Worm (Caenorhabditis elegans) whole organism, L1 larva: ENCODE measurements around the gene rpn-9.

Experiments used
- C04F5.9 ChIP-seq: sonication (generic microtip); optimal IDR thresholded peaks from 2 replicates; lab custom pipeline; 2016; ENCODE audit warnings: missing genetic modification characterization, missing compliant biosample characterization
- Y116A8C.19 ChIP-seq: sonication (generic microtip); optimal IDR thresholded peaks from 2 replicates; lab custom pipeline; 2016; ENCODE audit warnings: missing compliant biosample characterization, missing genetic modification characterization, borderline replicate concordance
- aly-2 ChIP-seq: fragments of 150-350 bp; optimal IDR thresholded peaks from 2 replicates; lab custom pipeline; 2014; ENCODE audit warnings: missing biosample characterization, missing genetic modification characterization
- blmp-1 ChIP-seq: fragments of 150-350 bp; optimal IDR thresholded peaks from 2 replicates; lab custom pipeline; 2014; ENCODE audit warnings: missing biosample characterization, missing genetic modification characterization
- ceh-63 ChIP-seq: fragments of 200-800 bp; sonication (Bioruptor generic); optimal IDR thresholded peaks from 2 replicates; lab custom pipeline; 2018; ENCODE audit warnings: mild to moderate bottlenecking, missing genetic modification characterization, missing compliant biosample characterization
- ceh-88 ChIP-seq: fragments of 200-800 bp; sonication (Bioruptor generic); IDR thresholded peaks from 2 replicates; pipeline ENCODE4 v1.3.6; 2022; ENCODE audit warnings: missing genetic modification characterization, missing compliant biosample characterization
- ces-1 ChIP-seq: fragments of 150-350 bp; optimal IDR thresholded peaks from 2 replicates; lab custom pipeline; 2014; ENCODE audit warnings: missing biosample characterization, missing genetic modification reagents, missing genetic modification characterization
- dsc-1 ChIP-seq: sonication (generic microtip); optimal IDR thresholded peaks from 2 replicates; lab custom pipeline; 2016; ENCODE audit warnings: mild to moderate bottlenecking, missing genetic modification characterization, missing compliant biosample characterization
- egl-13 ChIP-seq: sonication (generic microtip); optimal IDR thresholded peaks from 2 replicates; lab custom pipeline; 2016; ENCODE audit warnings: missing genotype, missing genetic modification reagents, missing genetic modification characterization, missing compliant biosample characterization
- elt-2 ChIP-seq: sonication (generic microtip); optimal IDR thresholded peaks from 2 replicates; lab custom pipeline; 2016; ENCODE audit warnings: missing genetic modification characterization, mild to moderate bottlenecking, inconsistent platforms, missing compliant biosample characterization, missing genetic modification reagents
- elt-3 ChIP-seq, 6 experiments: fragments of 150-350 bp in 1 of 6; sonication (generic microtip); optimal IDR thresholded peaks; 2 replicates each; lab custom pipeline; 2017 to 2018; ENCODE audit warnings: missing biosample characterization in 6 of 6, missing genetic modification characterization in 6 of 6, inconsistent platforms in 1 of 6
- fkh-10 ChIP-seq: sonication (generic microtip); optimal IDR thresholded peaks from 2 replicates; lab custom pipeline; 2017; ENCODE audit warnings: missing biosample characterization, missing genetic modification reagents, missing genetic modification characterization
- fkh-4 ChIP-seq: sonication (generic microtip); optimal IDR thresholded peaks from 2 replicates; lab custom pipeline; 2016; ENCODE audit warnings: missing compliant biosample characterization, missing genetic modification characterization, borderline replicate concordance
- fkh-8 ChIP-seq: sonication (generic microtip); optimal IDR thresholded peaks from 2 replicates; lab custom pipeline; 2016; ENCODE audit warnings: mild to moderate bottlenecking, missing genetic modification characterization, missing compliant biosample characterization
- fos-1 ChIP-seq: fragments of 150-350 bp; optimal IDR thresholded peaks from 2 replicates; lab custom pipeline; 2014; ENCODE audit warnings: missing biosample characterization, missing genetic modification characterization
- hlh-17 ChIP-seq: fragments of 200-800 bp; sonication (Bioruptor generic); optimal IDR thresholded peaks from 2 replicates; lab custom pipeline; 2018; ENCODE audit warnings: missing genetic modification characterization, mild to moderate bottlenecking, missing compliant biosample characterization, moderate library complexity, borderline replicate concordance
- irx-1 ChIP-seq: sonication (generic microtip); optimal IDR thresholded peaks from 2 replicates; lab custom pipeline; 2016; ENCODE audit warnings: missing genetic modification characterization, missing compliant biosample characterization
- lin-13 ChIP-seq: fragments of 150-350 bp; optimal IDR thresholded peaks from 2 replicates; lab custom pipeline; 2014; ENCODE audit warnings: missing biosample characterization, missing genetic modification reagents, missing genetic modification characterization
- lin-14 ChIP-seq: fragments of 200-800 bp; sonication (Bioruptor generic); optimal IDR thresholded peaks from 2 replicates; lab custom pipeline; 2018; ENCODE audit warnings: mild to moderate bottlenecking, missing genetic modification characterization, moderate library complexity, missing compliant biosample characterization
- lin-39 ChIP-seq: fragments of 150-350 bp; optimal IDR thresholded peaks from 2 replicates; lab custom pipeline; 2014; ENCODE audit warnings: missing biosample characterization, missing genetic modification reagents, missing genetic modification characterization
- lsy-2 ChIP-seq, 2 experiments: fragments of 150-350 bp; optimal IDR thresholded peaks; 2 replicates each; lab custom pipeline; 2014; ENCODE audit warnings: missing biosample characterization in 2 of 2, missing genetic modification characterization in 2 of 2
- mab-9 ChIP-seq: fragments of 200-800 bp; sonication (Bioruptor generic); IDR thresholded peaks from 2 replicates; pipeline ENCODE4 v1.3.6; 2022; ENCODE audit warnings: missing genetic modification reagents, missing genetic modification characterization, missing compliant biosample characterization
- mdl-1 ChIP-seq, 2 experiments: fragments of 150-350 bp; optimal IDR thresholded peaks; 2 replicates each; lab custom pipeline; 2014 to 2017; ENCODE audit warnings: missing biosample characterization in 2 of 2, missing genetic modification characterization in 2 of 2, inconsistent platforms in 1 of 2
- mep-1 ChIP-seq: fragments of 150-350 bp; optimal IDR thresholded peaks from 2 replicates; lab custom pipeline; 2014; ENCODE audit warnings: missing biosample characterization, missing genetic modification characterization
- nhr-19 ChIP-seq: fragments of 200-800 bp; sonication (Bioruptor generic); conservative IDR thresholded peaks from 2 replicates; pipeline ENCODE4 v1.3.6; 2022; ENCODE audit warnings: missing genetic modification characterization, missing compliant biosample characterization
- nhr-28 ChIP-seq: fragments of 150-350 bp; optimal IDR thresholded peaks from 2 replicates; lab custom pipeline; 2014; ENCODE audit warnings: missing biosample characterization, missing genetic modification characterization
- nhr-71 ChIP-seq: sonication (generic microtip); optimal IDR thresholded peaks from 2 replicates; lab custom pipeline; 2016; ENCODE audit warnings: mild to moderate bottlenecking, missing genetic modification characterization, moderate library complexity, missing compliant biosample characterization
- nhr-76 ChIP-seq: sonication (generic microtip); optimal IDR thresholded peaks from 2 replicates; lab custom pipeline; 2017; ENCODE audit warnings: missing biosample characterization, missing genetic modification characterization
- nhr-77 ChIP-seq: fragments of 150-350 bp; optimal IDR thresholded peaks from 2 replicates; lab custom pipeline; 2014; ENCODE audit warnings: missing biosample characterization, missing genetic modification characterization
- nhr-90 ChIP-seq: sonication (generic microtip); optimal IDR thresholded peaks from 2 replicates; lab custom pipeline; 2016; ENCODE audit warnings: mild to moderate bottlenecking, missing genetic modification characterization, missing compliant biosample characterization; ENCODE audit not compliant: poor library complexity
- pag-3 ChIP-seq: sonication (generic microtip); optimal IDR thresholded peaks from 2 replicates; lab custom pipeline; 2017; ENCODE audit warnings: missing genetic modification characterization, mild to moderate bottlenecking, missing compliant biosample characterization, antibody characterized with exemption, borderline replicate concordance; ENCODE audit not compliant: insufficient read depth
- pqm-1 ChIP-seq: sonication (generic microtip); optimal IDR thresholded peaks from 3 replicates; lab custom pipeline; 2017; ENCODE audit warnings: missing biosample characterization, missing genetic modification characterization
- sox-4 ChIP-seq: sonication (generic microtip); optimal IDR thresholded peaks from 2 replicates; lab custom pipeline; 2016; ENCODE audit warnings: missing genetic modification characterization, missing compliant biosample characterization
- sptf-1 ChIP-seq: fragments of 150-350 bp; optimal IDR thresholded peaks from 2 replicates; lab custom pipeline; 2014; ENCODE audit warnings: missing biosample characterization, missing genetic modification characterization
- sup-37 ChIP-seq: fragments of 200-800 bp; sonication (Bioruptor generic); optimal IDR thresholded peaks from 2 replicates; lab custom pipeline; 2018; ENCODE audit warnings: mild to moderate bottlenecking, missing genetic modification characterization, missing compliant biosample characterization
- unc-130 ChIP-seq: fragments of 150-350 bp; optimal IDR thresholded peaks from 2 replicates; lab custom pipeline; 2017; ENCODE audit warnings: missing biosample characterization, missing genetic modification characterization, inconsistent platforms
- unc-62 ChIP-seq: fragments of 150-350 bp; optimal IDR thresholded peaks from 2 replicates; lab custom pipeline; 2014; ENCODE audit warnings: missing biosample characterization, missing genetic modification reagents, missing genetic modification characterization
- zag-1 ChIP-seq: fragments of 150-350 bp; optimal IDR thresholded peaks from 2 replicates; lab custom pipeline; 2014; ENCODE audit warnings: missing biosample characterization, missing genetic modification characterization
- ztf-11 ChIP-seq, 2 experiments: sonication (generic microtip); optimal IDR thresholded peaks; 2 replicates each; lab custom pipeline; 2016 to 2017; ENCODE audit warnings: missing genetic modification characterization in 2 of 2, missing biosample characterization in 1 of 2, missing compliant biosample characterization in 1 of 2
- ztf-4 ChIP-seq: fragments of 150-350 bp; optimal IDR thresholded peaks from 2 replicates; lab custom pipeline; 2014; ENCODE audit warnings: missing biosample characterization, missing genetic modification characterization

Gene rpn-9

ce11 chrII:11261173-11261572 lies 22.5 kb upstream of the rpn-9 start, which contains the start of gene T05B9.1:
Gene T05B9.1 (minus strand): TSS chrII:11261192.
- TF ChIP-seq fkh-8 (tag; lab: Kevin White, UChicago) = no peak
- TF ChIP-seq ztf-11 (tag; optimal IDR thresholded peaks at IDR 0.05; lab: Kevin White, UChicago) = no peak
- no peak for TF ChIP-seq lin-13 (GFP tag; lab: Kevin White, UChicago)
- no peak for TF ChIP-seq unc-130
- TF ChIP-seq lsy-2 (tag; optimal IDR thresholded peaks at IDR 0.05; lab: Kevin White, UChicago) = no peak
- TF ChIP-seq nhr-28 (tag; lab: Kevin White, UChicago) = no peak
- no peak for TF ChIP-seq ceh-88 (GFP tag; lab: Robert Waterston, UW)
- no peak for TF ChIP-seq Y116A8C.19 (tag; lab: Kevin White, UChicago)
- TF ChIP-seq unc-62 (GFP tag; lab: Kevin White, UChicago) = no peak
- TF ChIP-seq elt-2 (tag; lab: Kevin White, UChicago) = no peak
- TF ChIP-seq C04F5.9 (tag; lab: Kevin White, UChicago) = no peak
- TF ChIP-seq pqm-1 = no peak
- TF ChIP-seq nhr-76 = no peak
- no peak for TF ChIP-seq ztf-4 (tag; lab: Kevin White, UChicago)
- TF ChIP-seq, all 84 proteins: peak for 0

DNA sequence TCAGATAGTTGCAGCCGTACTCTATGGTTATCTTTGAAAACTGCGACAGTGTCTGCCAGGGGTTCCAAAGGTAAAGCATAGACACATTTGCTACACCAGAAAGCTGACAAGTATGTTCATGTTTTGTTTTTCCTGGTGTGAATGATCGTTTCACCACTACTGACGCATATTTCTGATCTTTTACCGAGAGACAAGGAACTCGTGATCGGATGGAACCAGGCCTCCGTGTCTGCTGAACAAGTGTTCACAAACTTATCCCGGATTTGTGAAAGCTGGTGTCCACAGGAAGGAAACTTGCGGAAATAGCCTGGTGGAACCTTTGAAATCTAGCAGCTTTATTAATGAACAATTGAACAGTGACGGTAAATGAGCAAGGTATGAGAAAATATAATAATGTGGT lies 21.0 kb upstream of the rpn-9 start:
- no peak for TF ChIP-seq ces-1 (GFP tag; lab: Kevin White, UChicago)
- TF ChIP-seq irx-1 (tag; lab: Kevin White, UChicago) = no peak
- no peak for TF ChIP-seq nhr-71
- TF ChIP-seq nhr-90 (tag; lab: Kevin White, UChicago) = no peak
- no peak for TF ChIP-seq ceh-88 (GFP tag; lab: Robert Waterston, UW)
- TF ChIP-seq nhr-76 = no peak
- TF ChIP-seq sox-4 (tag; lab: Kevin White, UChicago) = no peak
- TF ChIP-seq fos-1 (tag; lab: Kevin White, UChicago) = no peak
- TF ChIP-seq aly-2 (tag; lab: Kevin White, UChicago) = no peak
- TF ChIP-seq fkh-4 = no peak
- no peak for TF ChIP-seq dsc-1 (tag; lab: Kevin White, UChicago)
- no peak for TF ChIP-seq mdl-1 (tag; optimal IDR thresholded peaks at IDR 0.05; lab: Kevin White, UChicago)

- TF ChIP-seq ceh-63 (GFP tag; lab: Kevin White, UChicago) (no peak), pag-3 (tag; lab: Kevin White, UChicago) (no peak), mep-1 (tag; lab: Kevin White, UChicago) (no peak), fkh-8 (tag; lab: Kevin White, UChicago) (no peak), lin-14 (GFP tag; lab: Kevin White, UChicago) (no peak), mab-9 (no peak), hlh-17 (GFP tag; lab: Kevin White, UChicago) (no peak), sup-37 (no peak), lin-39 (tag; lab: Kevin White, UChicago) (no peak), fkh-4 (no peak), nhr-19 (GFP tag; lab: Robert Waterston, UW) (no peak), ztf-4 (tag; lab: Kevin White, UChicago) (no peak), fos-1 (tag; lab: Kevin White, UChicago) (no peak), mdl-1 (tag; optimal IDR thresholded peaks at IDR 0.05; lab: Kevin White, UChicago) (no peak), fkh-10 (no peak), zag-1 (no peak), nhr-77 (tag; lab: Kevin White, UChicago) (no peak), irx-1 (tag; lab: Kevin White, UChicago) (no peak)
Observed at ce11 chrII:11255536-11255935, 16.8 kb upstream of the rpn-9 start, which contains the start of gene T05B9.2. Gene T05B9.2 (plus strand): TSS chrII:11255836.

- TF ChIP-seq egl-13 (tag; lab: Kevin White, UChicago) (no peak), ztf-11 (tag; optimal IDR thresholded peaks at IDR 0.05; lab: Kevin White, UChicago) (no peak), blmp-1 (tag; lab: Kevin White, UChicago) (peak; percentile 16), nhr-76 (no peak), sptf-1 (tag; lab: Kevin White, UChicago) (no peak), elt-3 (tag; optimal IDR thresholded peaks at IDR 0.05; lab: Kevin White, UChicago) (no peak)
Observed at ce11 chrII:11247414-11247813, 8.7 kb upstream of the rpn-9 start, which contains the start of gene T06D8.10. Gene T06D8.10 (minus strand): TSS chrII:11247514.
